Fruit fly (Drosophila melanogaster) whole organism, embryonic: ENCODE results near the gene Naxe.

ENCODE experiments used
- ATbp ChIP-seq: fragments of 200-800 bp; sonication (Bioruptor generic); optimal IDR thresholded peaks from 2 replicates; lab custom pipeline; 2017; ENCODE audit warnings: missing biosample characterization, mild to moderate bottlenecking, missing genetic modification characterization, missing genetic modification reagents
- Bteb2 ChIP-seq: fragments of 200-800 bp; sonication (Bioruptor generic); optimal IDR thresholded peaks from 2 replicates; lab custom pipeline; 2016; ENCODE audit warnings: missing biosample characterization, missing genetic modification characterization
- CG10543 ChIP-seq: fragments of 200-800 bp; sonication (Bioruptor generic); optimal IDR thresholded peaks from 3 replicates; lab custom pipeline; 2017; ENCODE audit warnings: missing biosample characterization, mild to moderate bottlenecking, missing genetic modification characterization, moderate library complexity
- CG11093 ChIP-seq: fragments of 200-800 bp; sonication (Bioruptor generic); IDR thresholded peaks from 3 replicates; pipeline ENCODE4 v1.3.6; 2022; ENCODE audit warnings: missing biosample characterization, missing genetic modification characterization
- CG13287 ChIP-seq: fragments of 200-800 bp; sonication (Bioruptor generic); IDR thresholded peaks from 2 replicates; pipeline ENCODE4 v1.3.6; 2022; ENCODE audit warnings: missing biosample characterization, missing genetic modification characterization; ENCODE audit not compliant: partially characterized antibody
- CG14014 ChIP-seq: fragments of 200-800 bp; sonication (Bioruptor generic); IDR thresholded peaks from 2 replicates; pipeline ENCODE4 v1.3.6; 2022; ENCODE audit warnings: missing biosample characterization, missing genetic modification characterization
- CG14050 ChIP-seq: fragments of 200-800 bp; sonication (Bioruptor generic); IDR thresholded peaks from 3 replicates; pipeline ENCODE4 v1.3.6; 2022; ENCODE audit warnings: missing biosample characterization, missing genetic modification characterization
- CG1603 ChIP-seq: fragments of 200-800 bp; sonication (Bioruptor generic); optimal IDR thresholded peaks from 2 replicates; lab custom pipeline; 2019; ENCODE audit warnings: missing biosample characterization, mild to moderate bottlenecking, missing genetic modification characterization, moderate library complexity
- CG18619 ChIP-seq: fragments of 200-800 bp; sonication (Bioruptor generic); optimal IDR thresholded peaks from 3 replicates; lab custom pipeline; 2017; ENCODE audit warnings: missing biosample characterization, mild to moderate bottlenecking, missing genetic modification characterization
- CG2129 ChIP-seq: fragments of 200-800 bp; sonication (Bioruptor generic); IDR thresholded peaks from 2 replicates; pipeline ENCODE4 v1.3.6; 2022; ENCODE audit warnings: missing biosample characterization, missing genetic modification characterization; ENCODE audit not compliant: partially characterized antibody
- CG2678 ChIP-seq: fragments of 200-800 bp; sonication (Bioruptor generic); optimal IDR thresholded peaks from 3 replicates; lab custom pipeline; 2019; ENCODE audit warnings: missing biosample characterization, mild to moderate bottlenecking, missing genetic modification characterization, moderate library complexity
- CG30431 ChIP-seq: fragments of 200-800 bp; sonication (Bioruptor generic); optimal IDR thresholded peaks from 2 replicates; lab custom pipeline; 2017; ENCODE audit warnings: missing biosample characterization, missing genetic modification characterization
- CG3407 ChIP-seq: fragments of 200-800 bp; sonication (Bioruptor generic); optimal IDR thresholded peaks from 2 replicates; lab custom pipeline; 2018; ENCODE audit warnings: missing biosample characterization, mild to moderate bottlenecking, missing genetic modification characterization
- CG4617 ChIP-seq: fragments of 200-800 bp; sonication (Bioruptor generic); optimal IDR thresholded peaks from 3 replicates; lab custom pipeline; 2016; ENCODE audit warnings: missing biosample characterization, missing genetic modification characterization, borderline replicate concordance
- CG8944 ChIP-seq: fragments of 200-800 bp; sonication (Bioruptor generic); optimal IDR thresholded peaks from 3 replicates; lab custom pipeline; 2016; ENCODE audit warnings: missing biosample characterization, missing genetic modification characterization
- CG9932 ChIP-seq: fragments of 200-800 bp; sonication (Bioruptor generic); IDR thresholded peaks from 2 replicates; pipeline ENCODE4 v1.3.6; 2022; ENCODE audit warnings: missing biosample characterization, missing genetic modification characterization
- CHES-1-like ChIP-seq: fragments of 200-800 bp; sonication (Bioruptor generic); optimal IDR thresholded peaks from 2 replicates; lab custom pipeline; 2016; ENCODE audit warnings: missing biosample characterization, missing genetic modification characterization
- CkIIα-i1 ChIP-seq: fragments of 200-800 bp; sonication (Bioruptor generic); IDR thresholded peaks from 2 replicates; pipeline ENCODE4 v1.3.6; 2022; ENCODE audit warnings: missing biosample characterization, missing genetic modification characterization
- Dip3 ChIP-seq: fragments of 200-800 bp; sonication (Bioruptor generic); optimal IDR thresholded peaks from 3 replicates; lab custom pipeline; 2016; ENCODE audit warnings: missing biosample characterization, missing genetic modification characterization
- Eip74EF ChIP-seq, 2 experiments: fragments of 200-800 bp in 1 of 2; fragments of >200 bp in 1 of 2; sonication (Bioruptor generic) in 1 of 2; optimal IDR thresholded peaks; 2 replicates each; lab custom pipeline; 2017 to 2019; ENCODE audit warnings: missing biosample characterization in 2 of 2, missing genetic modification characterization in 2 of 2, mild to moderate bottlenecking in 1 of 2, moderate library complexity in 1 of 2
- Ets97D ChIP-seq: fragments of 200-800 bp; sonication (Bioruptor generic); optimal IDR thresholded peaks from 3 replicates; lab custom pipeline; 2016; ENCODE audit warnings: missing biosample characterization, missing genetic modification characterization
- GATAe ChIP-seq: fragments of 200-800 bp; sonication (Bioruptor generic); conservative IDR thresholded peaks from 2 replicates; pipeline ENCODE4 v1.3.6; 2022; ENCODE audit warnings: missing biosample characterization, missing genetic modification characterization
- H2.0 ChIP-seq: fragments of 200-800 bp; sonication (Bioruptor generic); IDR thresholded peaks from 2 replicates; pipeline ENCODE4 v1.3.6; 2022; ENCODE audit warnings: missing biosample characterization, missing genetic modification characterization
- HmgD ChIP-seq: fragments of 200-800 bp; sonication (Bioruptor generic); optimal IDR thresholded peaks from 3 replicates; lab custom pipeline; 2016; ENCODE audit warnings: missing biosample characterization, missing genetic modification characterization
- Mad ChIP-seq: fragments of 200-800 bp; sonication (Bioruptor generic); optimal IDR thresholded peaks from 2 replicates; lab custom pipeline; 2016; ENCODE audit warnings: missing biosample characterization, missing genetic modification characterization
- PHDP ChIP-seq: fragments of 200-800 bp; sonication (Bioruptor generic); optimal IDR thresholded peaks from 3 replicates; lab custom pipeline; 2018; ENCODE audit warnings: missing biosample characterization, mild to moderate bottlenecking, missing genetic modification characterization, moderate library complexity
- Sin3A ChIP-seq: fragments of >200 bp; optimal IDR thresholded peaks from 2 replicates; lab custom pipeline; 2018
- Ssrp ChIP-seq: fragments of 200-800 bp; sonication (Bioruptor generic); optimal IDR thresholded peaks from 2 replicates; lab custom pipeline; 2018; ENCODE audit warnings: missing biosample characterization, mild to moderate bottlenecking, missing genetic modification characterization, moderate library complexity
- bigmax ChIP-seq: fragments of 200-800 bp; sonication (Bioruptor generic); optimal IDR thresholded peaks from 2 replicates; lab custom pipeline; 2018; ENCODE audit warnings: missing biosample characterization, mild to moderate bottlenecking, missing genetic modification characterization
- cad ChIP-seq: fragments of >200 bp; optimal IDR thresholded peaks from 2 replicates; lab custom pipeline; 2017; ENCODE audit warnings: missing biosample characterization, missing genetic modification characterization
- corto ChIP-seq: fragments of 200-800 bp; sonication (Bioruptor generic); optimal IDR thresholded peaks from 2 replicates; lab custom pipeline; 2016; ENCODE audit warnings: missing biosample characterization, mild to moderate bottlenecking, missing genetic modification characterization, moderate library complexity
- cwo ChIP-seq: fragments of 200-800 bp; sonication (Bioruptor generic); optimal IDR thresholded peaks from 3 replicates; lab custom pipeline; 2017; ENCODE audit warnings: missing biosample characterization, missing genetic modification characterization, mild to moderate bottlenecking, moderate library complexity, missing genetic modification reagents
- dati ChIP-seq: fragments of 200-800 bp; sonication (Bioruptor generic); IDR thresholded peaks from 2 replicates; pipeline ENCODE4 v1.3.6; 2022; ENCODE audit warnings: missing biosample characterization, missing genetic modification characterization
- dysf ChIP-seq: fragments of 200-800 bp; sonication (Bioruptor generic); IDR thresholded peaks from 3 replicates; pipeline ENCODE4 v1.3.6; 2022; ENCODE audit warnings: missing biosample characterization, missing genetic modification characterization
- eve ChIP-seq, 2 experiments: fragments of >200 bp; optimal IDR thresholded peaks; 2 replicates each; lab custom pipeline; 2017; ENCODE audit warnings: missing biosample characterization in 2 of 2, missing genetic modification characterization in 2 of 2
- exex ChIP-seq: fragments of 200-800 bp; sonication (Bioruptor generic); optimal IDR thresholded peaks from 4 replicates; lab custom pipeline; 2018; ENCODE audit warnings: missing biosample characterization, mild to moderate bottlenecking, missing genetic modification characterization, moderate library complexity
- fd102C ChIP-seq: fragments of 200-800 bp; sonication (Bioruptor generic); optimal IDR thresholded peaks from 2 replicates; lab custom pipeline; 2018; ENCODE audit warnings: missing biosample characterization, mild to moderate bottlenecking, missing genetic modification characterization, moderate library complexity
- gce ChIP-seq: fragments of 200-800 bp; sonication (Bioruptor generic); IDR thresholded peaks from 3 replicates; pipeline ENCODE4 v1.3.6; 2022; ENCODE audit warnings: missing biosample characterization, missing genetic modification characterization
- grn ChIP-seq: fragments of 200-800 bp; sonication (Bioruptor generic); optimal IDR thresholded peaks from 3 replicates; lab custom pipeline; 2017; ENCODE audit warnings: missing biosample characterization, missing genetic modification characterization
- ham ChIP-seq: fragments of 200-800 bp; sonication (Bioruptor generic); IDR thresholded peaks from 2 replicates; pipeline ENCODE4 v1.3.6; 2022; ENCODE audit warnings: missing biosample characterization, missing genetic modification characterization
- kni ChIP-seq: fragments of 200-800 bp; sonication (Bioruptor generic); optimal IDR thresholded peaks from 3 replicates; lab custom pipeline; 2017; ENCODE audit warnings: mild to moderate bottlenecking, missing biosample characterization, missing genetic modification reagents, missing genetic modification characterization
- lab ChIP-seq: fragments of 200-800 bp; sonication (Bioruptor generic); optimal IDR thresholded peaks from 3 replicates; lab custom pipeline; 2017; ENCODE audit warnings: missing biosample characterization, missing genetic modification characterization, mild to moderate bottlenecking, moderate library complexity, missing genetic modification reagents
- row ChIP-seq: fragments of 200-800 bp; sonication (Bioruptor generic); IDR thresholded peaks from 3 replicates; pipeline ENCODE4 v1.3.6; 2022; ENCODE audit warnings: missing biosample characterization, missing genetic modification characterization
- sens-2 ChIP-seq: fragments of 200-800 bp; sonication (Bioruptor generic); IDR thresholded peaks from 2 replicates; pipeline ENCODE4 v1.3.6; 2022; ENCODE audit warnings: missing biosample characterization, missing genetic modification characterization
- seq ChIP-seq: fragments of 200-800 bp; sonication (Bioruptor generic); IDR thresholded peaks from 2 replicates; pipeline ENCODE4 v1.3.6; 2022; ENCODE audit warnings: missing biosample characterization, missing genetic modification characterization
- stc ChIP-seq: fragments of 200-800 bp; sonication (Bioruptor generic); IDR thresholded peaks from 2 replicates; pipeline ENCODE4 v1.3.6; 2022; ENCODE audit warnings: missing biosample characterization, missing genetic modification characterization
- tin ChIP-seq: fragments of 200-800 bp; sonication (Bioruptor generic); optimal IDR thresholded peaks from 3 replicates; lab custom pipeline; 2016; ENCODE audit warnings: missing biosample characterization, missing genetic modification characterization
- trh ChIP-seq: fragments of 200-800 bp; sonication (Bioruptor generic); optimal IDR thresholded peaks from 2 replicates; lab custom pipeline; 2016; ENCODE audit warnings: missing biosample characterization, missing genetic modification characterization
- zen ChIP-seq: fragments of 200-800 bp; sonication (Bioruptor generic); optimal IDR thresholded peaks from 3 replicates; lab custom pipeline; 2018; ENCODE audit warnings: missing biosample characterization, mild to moderate bottlenecking, missing genetic modification characterization, moderate library complexity

Naxe gene

DNA sequence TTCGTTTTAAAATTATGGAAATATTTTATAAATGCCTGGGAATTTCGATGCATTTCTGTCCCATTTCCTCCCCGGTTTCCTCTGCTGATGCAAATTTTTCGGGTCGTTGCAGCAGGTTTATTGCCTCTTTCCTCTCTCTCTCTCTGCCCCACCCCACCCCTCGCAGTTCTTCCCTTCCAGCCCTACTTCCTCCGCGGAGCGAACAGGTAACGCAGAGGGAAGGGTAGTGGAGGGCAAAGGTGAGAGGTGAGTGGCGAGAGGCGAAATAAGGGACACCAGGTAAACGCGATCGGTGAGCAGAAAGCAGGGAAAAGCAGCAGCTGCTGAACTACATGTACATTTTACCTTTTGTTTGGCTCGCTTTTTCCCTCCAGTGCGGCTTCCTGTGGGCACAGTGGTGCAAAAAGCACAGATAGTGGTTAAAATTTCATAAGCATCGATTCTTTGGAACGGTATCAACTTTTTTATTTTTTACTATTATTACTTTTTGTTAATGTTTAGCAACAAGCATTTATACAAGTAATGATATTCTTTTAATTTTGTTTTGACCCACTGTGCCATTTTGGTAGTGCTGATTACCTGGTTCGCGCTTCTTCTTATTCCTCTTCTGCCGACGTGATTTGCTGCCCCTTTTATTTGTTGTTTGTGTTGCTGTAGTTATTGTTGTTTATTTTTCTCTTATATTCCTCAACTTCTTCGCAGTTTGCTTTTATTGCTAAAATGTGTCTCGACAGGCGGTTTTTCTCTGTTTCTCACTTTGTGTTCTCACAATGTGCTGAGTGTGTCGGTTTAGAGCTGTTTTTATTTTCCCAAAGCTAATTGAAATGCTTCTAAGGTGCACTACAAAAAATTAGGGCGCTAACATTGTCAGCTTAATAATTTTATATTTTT is 2.3 kb upstream of the Naxe start (continued):
- TF ChIP-seq CG9932 (GFP tag; lab: Robert Waterston, UW) (peak; percentile 54), zen (peak; percentile 87), CG8944 (peak; percentile 11), tin (GFP tag; lab: Kevin White, UChicago) (peak; percentile 57), seq (peak; percentile 66), CG13287 (GFP tag; lab: Robert Waterston, UW) (no peak), Ssrp (tag; lab: Kevin White, UChicago) (peak; percentile 59), Ets97D (GFP tag; lab: Kevin White, UChicago) (no peak), ham (no peak), CG14014 (GFP tag; lab: Robert Waterston, UW) (peak; percentile 53; the same call in 1 of the 2 replicates), CG30431 (GFP tag; lab: Kevin White, UChicago) (peak; percentile 59), H2.0 (GFP tag; lab: Robert Waterston, UW) (peak; percentile 71), PHDP (peak; percentile 62), CHES-1-like (GFP tag; lab: Kevin White, UChicago) (peak; percentile 44), ATbp (peak; percentile 46), exex (tag; lab: Kevin White, UChicago) (no peak), Mad (GFP tag; lab: Kevin White, UChicago) (peak; percentile 53), lab (peak; percentile 61), fd102C (GFP tag; lab: Kevin White, UChicago) (peak; percentile 72), CG4617 (no peak), kni (GFP tag; lab: Kevin White, UChicago) (peak; percentile 63), CG18619 (GFP tag; lab: Kevin White, UChicago) (peak; percentile 39), HmgD (GFP tag; lab: Kevin White, UChicago) (no peak), CG14050 (peak; percentile 44; the same call in 1 of the 3 replicates), Dip3 (GFP tag; lab: Kevin White, UChicago) (no peak), trh (no peak), row (GFP tag; lab: Robert Waterston, UW) (peak; percentile 78), cad (GFP tag; lab: Kevin White, UChicago) (peak; percentile 45), eve (GFP tag; optimal IDR thresholded peaks at IDR 0.05; lab: Kevin White, UChicago) (peak in 1 of 2 experiments; percentile 9), CG1603 (tag; lab: Kevin White, UChicago) (no peak), corto (GFP tag; lab: Kevin White, UChicago) (peak; percentile 74), CG2678 (tag; lab: Kevin White, UChicago) (peak; percentile 57), grn (GFP tag; lab: Kevin White, UChicago) (no peak), stc (GFP tag; lab: Robert Waterston, UW) (peak; percentile 55; the same call in 1 of the 2 replicates), Sin3A (lab: Kevin White, UChicago) (no peak), Bteb2 (GFP tag; lab: Kevin White, UChicago) (peak; percentile 28), CG10543 (GFP tag; lab: Kevin White, UChicago) (no peak), CG3407 (GFP tag; lab: Kevin White, UChicago) (peak; percentile 43), dati (GFP tag; lab: Robert Waterston, UW) (0 out of 2 replicates have a peak, but pooled peaks have one; percentile 11), CG11093 (GFP tag; lab: Robert Waterston, UW) (peak; percentile 55; the same call in 1 of the 3 replicates), CkIIα-i1 (GFP tag; lab: Robert Waterston, UW) (no peak), GATAe (GFP tag; lab: Robert Waterston, UW) (no peak), dysf (GFP tag; lab: Robert Waterston, UW) (peak; percentile 71), Eip74EF (GFP tag; optimal IDR thresholded peaks at IDR 0.05; lab: Kevin White, UChicago) (no peak), cwo (GFP tag; lab: Kevin White, UChicago) (peak; percentile 28), bigmax (GFP tag; lab: Kevin White, UChicago) (no peak), sens-2 (GFP tag; lab: Robert Waterston, UW) (peak; percentile 70), gce (GFP tag; lab: Robert Waterston, UW) (peak; percentile 62; the same call in 1 of the 3 replicates), CG2129 (GFP tag; lab: Robert Waterston, UW) (no peak)
